Worm (Caenorhabditis elegans) whole organism, L1 larva: ENCODE data around the gene F55G11.4.

Source experiments
- ceh-82 ChIP-seq, 3 experiments: fragments of 150-350 bp in 1 of 3; sonication (generic microtip) in 2 of 3; optimal IDR thresholded peaks; 2 replicates each; lab custom pipeline; 2014 to 2017; ENCODE audit warnings: missing biosample characterization in 3 of 3, missing genetic modification characterization in 3 of 3
- elt-3 ChIP-seq, 6 experiments: fragments of 150-350 bp in 1 of 6; sonication (generic microtip); optimal IDR thresholded peaks; 2 replicates each; lab custom pipeline; 2017 to 2018; ENCODE audit warnings: missing biosample characterization in 6 of 6, missing genetic modification characterization in 6 of 6, inconsistent platforms in 1 of 6
- jun-1 ChIP-seq: fragments of 150-350 bp; optimal IDR thresholded peaks from 2 replicates; lab custom pipeline; 2014; ENCODE audit warnings: missing biosample characterization, missing genetic modification reagents, missing genetic modification characterization
- lin-13 ChIP-seq: fragments of 150-350 bp; optimal IDR thresholded peaks from 2 replicates; lab custom pipeline; 2014; ENCODE audit warnings: missing biosample characterization, missing genetic modification reagents, missing genetic modification characterization
- lsy-2 ChIP-seq, 2 experiments: fragments of 150-350 bp; optimal IDR thresholded peaks; 2 replicates each; lab custom pipeline; 2014; ENCODE audit warnings: missing biosample characterization in 2 of 2, missing genetic modification characterization in 2 of 2
- nhr-237 ChIP-seq: fragments of 150-350 bp; optimal IDR thresholded peaks from 2 replicates; lab custom pipeline; 2014; ENCODE audit warnings: missing biosample characterization, missing genetic modification characterization
- sox-4 ChIP-seq: sonication (generic microtip); optimal IDR thresholded peaks from 2 replicates; lab custom pipeline; 2016; ENCODE audit warnings: missing genetic modification characterization, missing compliant biosample characterization
- unc-98 ChIP-seq: fragments of 200-800 bp; sonication (Bioruptor generic); IDR thresholded peaks from 2 replicates; pipeline ENCODE4 v1.3.6; 2022; ENCODE audit warnings: missing genetic modification characterization, missing compliant biosample characterization
- ztf-11 ChIP-seq, 2 experiments: sonication (generic microtip); optimal IDR thresholded peaks; 2 replicates each; lab custom pipeline; 2016 to 2017; ENCODE audit warnings: missing genetic modification characterization in 2 of 2, missing biosample characterization in 1 of 2, missing compliant biosample characterization in 1 of 2
- ztf-4 ChIP-seq: fragments of 150-350 bp; optimal IDR thresholded peaks from 2 replicates; lab custom pipeline; 2014; ENCODE audit warnings: missing biosample characterization, missing genetic modification characterization

DNA sequence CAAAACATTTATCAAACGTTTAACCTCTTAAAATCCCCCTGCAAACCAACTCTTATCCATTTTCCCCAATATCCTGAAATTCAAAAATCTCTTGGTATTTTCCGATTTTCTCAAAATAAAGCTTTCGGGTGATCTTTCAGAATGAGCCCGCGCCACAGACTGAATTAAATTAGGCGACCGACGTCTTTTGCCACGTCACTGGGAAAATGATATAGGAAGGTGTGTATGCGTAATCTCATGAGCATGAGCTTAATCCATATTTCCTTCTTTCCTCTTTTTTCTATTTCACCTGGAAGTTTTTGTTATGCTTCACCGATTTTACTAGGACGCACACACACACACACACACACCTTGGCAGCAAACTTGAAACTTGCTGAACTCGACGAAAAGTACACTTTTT lies 47.6 kb downstream of the F55G11.4 start:
- no peak for TF ChIP-seq jun-1
- TF ChIP-seq elt-3 (tag; optimal IDR thresholded peaks at IDR 0.05; lab: Kevin White, UChicago): no peak
- TF ChIP-seq ztf-4 (tag; lab: Kevin White, UChicago): no peak
- no peak for TF ChIP-seq lin-13 (GFP tag; lab: Kevin White, UChicago)
- TF ChIP-seq sox-4 (tag; lab: Kevin White, UChicago): no peak
- no peak for TF ChIP-seq lsy-2 (tag; optimal IDR thresholded peaks at IDR 0.05; lab: Kevin White, UChicago)
- no peak for TF ChIP-seq nhr-237
- no peak for TF ChIP-seq ztf-11 (tag; optimal IDR thresholded peaks at IDR 0.05; lab: Kevin White, UChicago)
- no peak for TF ChIP-seq unc-98 (GFP tag; lab: Robert Waterston, UW)
- TF ChIP-seq ceh-82 (tag; optimal IDR thresholded peaks at IDR 0.05; lab: Kevin White, UChicago): no peak
